Fruit fly (Drosophila melanogaster): ENCODE measurements around the gene CG3819.

- TF ChIP-seq CG8478 (optimal IDR thresholded peaks at IDR 0.05) (no peak), CTCF (optimal IDR thresholded peaks at IDR 0.05) (no peak)
These were observed 10.8 kb downstream of the CG3819 start, which contains the start of gene Ir75d for dm6 chr3L:18911082-18911481.

All from S2 (cell line).